Worm (Caenorhabditis elegans) whole organism, mixed stage, embryonic: Measurements from ENCODE around the gene T10C6.7.

ENCODE experiments used
- M03D4.4 ChIP-seq: sonication (generic microtip); optimal IDR thresholded peaks from 2 replicates; lab custom pipeline; 2017; ENCODE audit warnings: mild to moderate bottlenecking, missing genetic modification characterization, missing compliant biosample characterization
- bed-3 ChIP-seq: fragments of 200-800 bp; sonication (Bioruptor generic); optimal IDR thresholded peaks from 3 replicates; lab custom pipeline; 2018; ENCODE audit warnings: mild to moderate bottlenecking, missing genetic modification characterization, moderate library complexity, missing compliant biosample characterization
- blmp-1 ChIP-seq: fragments of 150-350 bp; optimal IDR thresholded peaks from 2 replicates; lab custom pipeline; 2014; ENCODE audit warnings: missing biosample characterization, missing genetic modification characterization
- ceh-39 ChIP-seq: fragments of 150-350 bp; optimal IDR thresholded peaks from 2 replicates; lab custom pipeline; 2014; ENCODE audit warnings: missing biosample characterization, missing genetic modification characterization
- ceh-43 ChIP-seq: fragments of 200-800 bp; sonication (Bioruptor generic); optimal IDR thresholded peaks from 2 replicates; lab custom pipeline; 2018; ENCODE audit warnings: mild to moderate bottlenecking, missing genetic modification characterization, moderate library complexity, missing compliant biosample characterization
- ceh-83 ChIP-seq: fragments of 200-800 bp; sonication (Bioruptor generic); optimal IDR thresholded peaks from 2 replicates; lab custom pipeline; 2018; ENCODE audit warnings: mild to moderate bottlenecking, missing genetic modification characterization, missing compliant biosample characterization
- cnd-1 ChIP-seq: fragments of 200-800 bp; sonication (Bioruptor generic); optimal IDR thresholded peaks from 2 replicates; lab custom pipeline; 2018; ENCODE audit warnings: mild to moderate bottlenecking, missing genetic modification characterization, missing compliant biosample characterization
- drap-1 ChIP-seq: fragments of 200-800 bp; sonication (Bioruptor generic); optimal IDR thresholded peaks from 3 replicates; lab custom pipeline; 2018; ENCODE audit warnings: mild to moderate bottlenecking, missing genetic modification characterization, missing compliant biosample characterization
- elt-1 ChIP-seq: sonication (generic microtip); optimal IDR thresholded peaks from 2 replicates; lab custom pipeline; 2017; ENCODE audit warnings: missing genetic modification characterization, mild to moderate bottlenecking, missing compliant biosample characterization, antibody characterized with exemption, moderate library complexity, borderline replicate concordance; ENCODE audit not compliant: insufficient read depth
- flh-1 ChIP-seq: fragments of 200-800 bp; sonication (Bioruptor generic); optimal IDR thresholded peaks from 2 replicates; lab custom pipeline; 2018; ENCODE audit warnings: mild to moderate bottlenecking, missing genetic modification characterization, moderate library complexity, missing compliant biosample characterization
- ham-2 ChIP-seq: fragments of 200-800 bp; sonication (Bioruptor generic); optimal IDR thresholded peaks from 2 replicates; lab custom pipeline; 2018; ENCODE audit warnings: mild to moderate bottlenecking, missing genetic modification characterization, missing compliant biosample characterization
- lin-13 ChIP-seq: fragments of 150-350 bp; optimal IDR thresholded peaks from 2 replicates; lab custom pipeline; 2014; ENCODE audit warnings: missing biosample characterization, missing genetic modification characterization
- lin-32 ChIP-seq: fragments of 200-800 bp; sonication (Bioruptor generic); optimal IDR thresholded peaks from 2 replicates; lab custom pipeline; 2018; ENCODE audit warnings: mild to moderate bottlenecking, missing genetic modification characterization, missing compliant biosample characterization
- lsy-2 ChIP-seq: fragments of 150-350 bp; optimal IDR thresholded peaks from 2 replicates; lab custom pipeline; 2014; ENCODE audit warnings: missing biosample characterization, missing genetic modification characterization
- mab-5 ChIP-seq: fragments of 150-350 bp; optimal IDR thresholded peaks from 2 replicates; lab custom pipeline; 2014; ENCODE audit warnings: missing biosample characterization, missing genetic modification characterization
- mep-1 ChIP-seq: fragments of 150-350 bp; optimal IDR thresholded peaks from 2 replicates; lab custom pipeline; 2017; ENCODE audit warnings: missing biosample characterization, missing genetic modification reagents, missing genetic modification characterization, inconsistent platforms
- nhr-12 ChIP-seq: fragments of 150-350 bp; optimal IDR thresholded peaks from 2 replicates; lab custom pipeline; 2014; ENCODE audit warnings: missing biosample characterization, missing genetic modification characterization
- nhr-2 ChIP-seq: fragments of 150-350 bp; optimal IDR thresholded peaks from 2 replicates; lab custom pipeline; 2014; ENCODE audit warnings: missing biosample characterization, missing genetic modification characterization
- nhr-76 ChIP-seq: sonication (generic microtip); optimal IDR thresholded peaks from 2 replicates; lab custom pipeline; 2017; ENCODE audit warnings: missing biosample characterization, missing genetic modification characterization
- pha-4 ChIP-seq: fragments of 150-350 bp; optimal IDR thresholded peaks from 2 replicates; lab custom pipeline; 2018; ENCODE audit warnings: missing biosample characterization, missing genetic modification reagents, missing genetic modification characterization
- sem-2 ChIP-seq: fragments of 200-800 bp; sonication (Bioruptor generic); optimal IDR thresholded peaks from 2 replicates; lab custom pipeline; 2018; ENCODE audit warnings: mild to moderate bottlenecking, missing genetic modification characterization, missing compliant biosample characterization
- sptf-1 ChIP-seq: sonication (generic microtip); optimal IDR thresholded peaks from 2 replicates; lab custom pipeline; 2017; ENCODE audit warnings: mild to moderate bottlenecking, missing genetic modification characterization, moderate library complexity, missing compliant biosample characterization
- unc-120 ChIP-seq: sonication (generic microtip); optimal IDR thresholded peaks from 2 replicates; lab custom pipeline; 2017; ENCODE audit warnings: missing genetic modification characterization, missing compliant biosample characterization; ENCODE audit not compliant: poor library complexity, severe bottlenecking
- unc-39 ChIP-seq: fragments of 150-350 bp; optimal IDR thresholded peaks from 2 replicates; lab custom pipeline; 2014; ENCODE audit warnings: missing biosample characterization, missing genetic modification characterization
- unc-62 ChIP-seq: fragments of 150-350 bp; optimal IDR thresholded peaks from 2 replicates; lab custom pipeline; 2014; ENCODE audit warnings: missing biosample characterization, missing genetic modification reagents, missing genetic modification characterization
- zip-8 ChIP-seq: fragments of 150-350 bp; optimal IDR thresholded peaks from 2 replicates; lab custom pipeline; 2014; ENCODE audit warnings: missing biosample characterization, missing genetic modification characterization
- ztf-11 ChIP-seq: fragments of 150-350 bp; optimal IDR thresholded peaks from 2 replicates; lab custom pipeline; 2014; ENCODE audit warnings: missing biosample characterization, missing genetic modification characterization

The T10C6.7 gene

ce11 chrV:16043686-16044085, 12.2 kb upstream of the T10C6.7 start:
- TF ChIP-seq lin-13 = no peak
- no peak for TF ChIP-seq unc-120
- no peak for TF ChIP-seq mep-1
- TF ChIP-seq sem-2 = no peak
- TF ChIP-seq lsy-2 = no peak
- TF ChIP-seq nhr-12 (tag; lab: Kevin White, UChicago) = no peak
- no peak for TF ChIP-seq bed-3 (GFP tag; lab: Kevin White, UChicago)
- TF ChIP-seq ztf-11 (tag; lab: Kevin White, UChicago) = no peak
- no peak for TF ChIP-seq nhr-2
- no peak for TF ChIP-seq ceh-83
- no peak for TF ChIP-seq ceh-39 (tag; lab: Kevin White, UChicago)
- no peak for TF ChIP-seq pha-4
- no peak for TF ChIP-seq elt-1 (tag; lab: Kevin White, UChicago)
- no peak for TF ChIP-seq blmp-1
- no peak for TF ChIP-seq nhr-76 (tag; lab: Kevin White, UChicago)

- TF ChIP-seq nhr-12 (tag; lab: Kevin White, UChicago) = no peak
- no peak for TF ChIP-seq bed-3 (GFP tag; lab: Kevin White, UChicago)
- TF ChIP-seq sem-2 = peak; percentile 9
- no peak for TF ChIP-seq M03D4.4
- TF ChIP-seq zip-8 (tag; lab: Kevin White, UChicago) = peak; percentile 24
- TF ChIP-seq ztf-11 (tag; lab: Kevin White, UChicago) = no peak
Measured at ce11 chrV:16042743-16043014, 11.2 kb upstream of the T10C6.7 start.

ce11 chrV:16041925-16042742, 10.6 kb upstream of the T10C6.7 start, which contains the start of the genes his-2 and his-1:
Gene his-2, minus strand, starts transcription at chrV:16042283.
Gene his-1, plus strand, starts transcription at chrV:16042520.
- TF ChIP-seq sptf-1 (peak; percentile 22), cnd-1 (tag; lab: Kevin White, UChicago) (peak; percentile 39)

- TF ChIP-seq ceh-39 (tag; lab: Kevin White, UChicago) = peak; percentile 11
- TF ChIP-seq cnd-1 (tag; lab: Kevin White, UChicago) = no peak
- no peak for TF ChIP-seq ham-2 (GFP tag; lab: Kevin White, UChicago)
- TF ChIP-seq mab-5 (tag; lab: Kevin White, UChicago) = no peak
- TF ChIP-seq nhr-76 (tag; lab: Kevin White, UChicago) = no peak
- TF ChIP-seq nhr-12 (tag; lab: Kevin White, UChicago) = no peak
- TF ChIP-seq sem-2 = no peak
- no peak for TF ChIP-seq unc-39
- TF ChIP-seq drap-1 (GFP tag; lab: Kevin White, UChicago) = no peak
- TF ChIP-seq ceh-43 (GFP tag; lab: Kevin White, UChicago) = no peak
- TF ChIP-seq pha-4 = no peak
- no peak for TF ChIP-seq lin-32 (GFP tag; lab: Kevin White, UChicago)
- TF ChIP-seq flh-1 (GFP tag; lab: Kevin White, UChicago) = no peak
- peak; percentile 94 for TF ChIP-seq zip-8 (tag; lab: Kevin White, UChicago)
- TF ChIP-seq unc-62 (GFP tag; lab: Kevin White, UChicago) = no peak
- no peak for TF ChIP-seq ceh-83
Measured at ce11 chrV:16041412-16041811, 9.9 kb upstream of the T10C6.7 start.

DNA sequence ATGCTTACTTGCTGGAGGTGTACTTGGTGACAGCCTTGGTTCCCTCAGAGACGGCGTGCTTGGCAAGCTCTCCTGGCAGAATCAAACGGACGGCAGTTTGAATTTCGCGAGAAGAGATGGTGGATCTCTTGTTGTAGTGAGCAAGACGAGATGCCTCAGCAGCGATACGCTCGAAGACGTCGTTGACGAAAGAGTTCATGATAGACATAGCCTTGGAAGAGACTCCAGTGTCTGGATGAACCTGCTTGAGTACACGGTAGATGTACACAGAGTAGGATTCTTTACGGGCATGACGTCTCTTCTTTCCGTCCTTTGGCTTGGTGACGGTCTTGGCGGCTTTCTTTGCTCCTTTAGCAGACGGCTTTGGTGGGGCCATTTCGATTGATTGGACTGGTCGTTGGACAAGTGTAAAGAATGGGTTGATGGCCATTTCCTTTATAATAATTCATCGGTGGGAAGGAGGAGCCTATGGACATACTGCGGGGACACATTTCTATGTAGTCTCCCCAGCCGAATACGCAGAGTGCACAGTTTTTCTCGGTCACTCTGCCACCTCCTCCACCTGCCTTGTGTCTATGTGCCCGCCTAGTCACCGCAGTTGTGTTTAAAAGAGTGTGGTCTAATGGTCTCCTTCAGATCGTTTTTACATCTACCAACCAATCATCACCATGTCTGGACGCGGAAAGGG, 8.8 kb upstream of the T10C6.7 start, which contains the start of the genes his-4 and his-3:
Gene his-4, minus strand, starts transcription at position 376 of the 688 bp plus-strand sequence.
Gene his-3, plus strand, starts transcription at position 669 of the 688 bp plus-strand sequence.
- peak; percentile 81 for TF ChIP-seq drap-1 (GFP tag; lab: Kevin White, UChicago)
- peak; percentile 57 for TF ChIP-seq mep-1
- TF ChIP-seq sptf-1 = peak; percentile 24
- TF ChIP-seq zip-8 (tag; lab: Kevin White, UChicago) = peak; percentile 32
- TF ChIP-seq nhr-2 = peak; percentile 62
- TF ChIP-seq ztf-11 (tag; lab: Kevin White, UChicago) = peak; percentile 94
- TF ChIP-seq unc-62 (GFP tag; lab: Kevin White, UChicago) = peak; percentile 13
- peak; percentile 86 for TF ChIP-seq cnd-1 (tag; lab: Kevin White, UChicago)
- peak; percentile 96 for TF ChIP-seq lin-13
- peak; percentile 87 for TF ChIP-seq pha-4
- TF ChIP-seq ceh-39 (tag; lab: Kevin White, UChicago) = peak; percentile 86
- peak; percentile 43 for TF ChIP-seq lsy-2
- TF ChIP-seq M03D4.4 = peak; percentile 26
- TF ChIP-seq, all 35 proteins: peak for 13; not testable (repeated sequence) for 22
